Fruit fly (Drosophila melanogaster): Measurements from ENCODE around the gene CG7548.

DNA sequence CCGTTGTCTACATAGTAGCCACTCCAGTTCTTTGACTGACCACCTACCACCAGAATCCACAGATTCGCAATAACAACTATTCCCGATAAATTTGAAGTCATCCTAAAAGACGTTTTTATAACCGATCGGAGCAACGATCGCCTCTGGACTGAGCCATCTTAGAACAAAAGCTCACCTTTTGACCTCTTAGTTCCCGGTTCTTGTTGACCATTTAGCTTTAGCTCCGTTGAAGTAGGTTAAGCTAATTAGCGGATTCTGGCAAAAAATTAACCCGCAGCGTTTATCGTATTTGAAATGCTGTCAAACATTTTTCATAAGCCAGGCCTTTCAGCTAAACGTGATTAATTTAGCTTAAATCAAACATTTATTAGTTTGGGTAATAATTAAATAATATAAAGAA is 35.1 kb upstream of the CG7548 start, which contains the start of gene CG32374:
- no peak for TF ChIP-seq Hr78 (GFP tag; optimal IDR thresholded peaks at IDR 0.05)
- TF ChIP-seq Mio (GFP tag; optimal IDR thresholded peaks at IDR 0.05), result no peak
- TF ChIP-seq usp (GFP tag; optimal IDR thresholded peaks at IDR 0.05), result no peak
- no peak for TF ChIP-seq Jra (GFP tag; optimal IDR thresholded peaks at IDR 0.05)
